Worm (Caenorhabditis elegans): ENCODE measurements around the gene ZK262.2.

ce11 chrV:18402743-18403142 lies 10.0 kb downstream of the ZK262.2 start:
- no peak for TF ChIP-seq nhr-28 (tag; optimal IDR thresholded peaks at IDR 0.05)
- no peak for TF ChIP-seq nhr-237 (tag; optimal IDR thresholded peaks at IDR 0.05)
